Fruit fly (Drosophila melanogaster) whole organism, larva: ENCODE results near the gene CG8028.
A peak's percentile ranks its signal among the peaks of the same experiment; 100 is the strongest.

Experiments used
- noc ChIP-seq: fragments of 200-800 bp; sonication (Bioruptor generic); optimal IDR thresholded peaks from 3 replicates; lab custom pipeline; 2019; ENCODE audit warnings: missing biosample characterization, mild to moderate bottlenecking, missing genetic modification characterization, moderate library complexity

The CG8028 gene

dm6 chrX:19248426-19249217 lies 31.5 kb downstream of the CG8028 start, which contains the start of gene Hs3st-B:
Gene Hs3st-B (plus strand): TSS chrX:19248639.
- no peak for TF ChIP-seq noc (tag; lab: Kevin White, UChicago)

- TF ChIP-seq noc (tag; lab: Kevin White, UChicago) = peak; percentile 90
These were observed 32.7 kb downstream of the CG8028 start, which contains the start of gene CG7992 for dm6 chrX:19247200-19248052. Gene CG7992 (minus strand): TSS chrX:19247250.

- TF ChIP-seq noc (tag; lab: Kevin White, UChicago) = peak; percentile 31
These were observed 36.7 kb downstream of the CG8028 start, which contains the start of gene CG7889 for dm6 chrX:19243379-19243834. Gene CG7889 (plus strand): TSS chrX:19243631.

dm6 chrX:19241790-19242373 lies 38.3 kb downstream of the CG8028 start, which contains the start of gene CG14196:
Gene CG14196 (minus strand): TSS chrX:19241840.
- no peak for TF ChIP-seq noc (tag; lab: Kevin White, UChicago)

dm6 chrX:19240230-19240839 lies 39.8 kb downstream of the CG8028 start:
- no peak for TF ChIP-seq noc (tag; lab: Kevin White, UChicago)

dm6 chrX:19239365-19239764 lies 40.8 kb downstream of the CG8028 start:
- no peak for TF ChIP-seq noc (tag; lab: Kevin White, UChicago)

dm6 chrX:19238613-19239012 lies 41.5 kb downstream of the CG8028 start:
- no peak for TF ChIP-seq noc (tag; lab: Kevin White, UChicago)

- TF ChIP-seq noc (tag; lab: Kevin White, UChicago) = no peak
These were observed 50.2 kb downstream of the CG8028 start for dm6 chrX:19229855-19230433.
